Worm (Caenorhabditis elegans): ENCODE data around the gene pag-3.
A peak's percentile ranks its signal among the peaks of the same experiment; 100 is the strongest.

pag-3 gene

DNA sequence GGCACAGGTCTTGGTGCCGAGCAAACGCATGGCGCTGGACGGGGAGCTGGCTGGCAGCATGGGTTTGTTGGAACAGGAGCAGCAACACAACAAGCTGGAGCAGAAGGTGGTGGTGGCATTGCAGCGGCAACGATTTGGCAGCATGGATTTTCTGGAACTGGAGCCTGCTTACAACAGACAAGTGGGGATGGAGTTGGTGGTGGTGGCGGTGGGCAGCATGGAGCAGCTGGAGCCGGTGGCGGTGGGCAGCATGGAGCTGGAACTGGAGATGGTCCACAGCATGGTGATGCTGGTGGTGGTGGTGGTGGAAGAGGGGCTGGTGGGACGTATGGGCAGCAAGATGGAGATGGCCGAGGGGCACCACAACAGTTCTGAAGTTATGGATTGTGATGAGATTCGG is 6.4 kb upstream of the pag-3 start:
- TF ChIP-seq tbx-8 (GFP tag; optimal IDR thresholded peaks at IDR 0.05) (no peak), blmp-1 (tag; optimal IDR thresholded peaks at IDR 0.05) (no peak), unc-120 (tag; optimal IDR thresholded peaks at IDR 0.05; ENCODE audit: poor library complexity, severe bottlenecking) (no peak), lsy-2 (tag; optimal IDR thresholded peaks at IDR 0.05) (no peak), ztf-11 (tag; optimal IDR thresholded peaks at IDR 0.05) (no peak), lin-13 (tag; optimal IDR thresholded peaks at IDR 0.05) (no peak), M03D4.4 (tag; optimal IDR thresholded peaks at IDR 0.05) (no peak), mab-5 (tag; optimal IDR thresholded peaks at IDR 0.05) (no peak), ces-1 (GFP tag; optimal IDR thresholded peaks at IDR 0.05) (no peak), ham-2 (GFP tag; optimal IDR thresholded peaks at IDR 0.05) (no peak), pha-4 (tag; optimal IDR thresholded peaks at IDR 0.05) (no peak), drap-1 (GFP tag; optimal IDR thresholded peaks at IDR 0.05) (no peak)

ce11 chrX:14959393-14960073 is 5.1 kb upstream of the pag-3 start:
- TF ChIP-seq lin-13 (tag; optimal IDR thresholded peaks at IDR 0.05) (no peak), nhr-2 (tag; optimal IDR thresholded peaks at IDR 0.05) (peak; percentile 96), ces-1 (GFP tag; optimal IDR thresholded peaks at IDR 0.05) (peak; percentile 91)

DNA sequence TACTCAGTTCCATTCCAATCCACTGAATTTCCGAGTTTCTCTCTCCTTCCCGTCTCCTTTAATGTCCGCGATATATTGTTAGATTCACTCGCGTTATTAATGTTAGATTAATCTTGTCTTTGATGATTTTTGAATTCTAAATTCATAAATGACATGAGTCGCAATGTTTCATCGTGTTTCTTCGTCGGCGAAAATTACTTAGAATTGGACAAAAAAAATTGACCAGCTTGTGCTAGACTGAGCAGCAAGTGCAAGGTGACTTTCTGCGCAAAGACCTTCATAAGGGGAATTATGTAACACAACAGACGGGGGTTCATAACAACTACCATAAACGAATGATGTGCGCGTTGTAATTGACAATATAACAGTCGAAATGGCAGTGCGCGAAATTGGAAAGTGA is 4.0 kb upstream of the pag-3 start:
- TF ChIP-seq ces-1 (GFP tag; optimal IDR thresholded peaks at IDR 0.05) (peak; percentile 54), elt-1 (tag; optimal IDR thresholded peaks at IDR 0.05; ENCODE audit: borderline replicate concordance, insufficient read depth) (no peak)

DNA sequence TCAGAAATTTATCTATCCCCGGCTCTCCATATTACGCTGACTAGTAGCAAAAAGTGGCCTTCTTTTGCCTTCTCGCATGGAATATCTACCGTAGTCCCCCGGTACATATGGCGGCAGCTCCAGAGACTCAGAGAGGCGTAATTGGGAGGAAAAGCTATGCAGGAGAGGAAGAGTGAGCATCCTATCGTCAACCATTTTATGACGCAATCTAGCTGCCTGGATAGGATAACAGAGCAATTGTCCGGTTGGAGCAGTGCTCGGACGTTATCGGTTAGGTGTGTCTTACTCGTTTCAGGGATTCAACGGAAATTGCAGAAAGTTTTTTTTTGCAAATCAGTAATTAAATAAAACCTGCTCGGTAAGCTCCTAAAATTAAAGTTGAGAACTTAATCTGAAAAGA is 2.7 kb upstream of the pag-3 start:
- TF ChIP-seq unc-39 (tag; optimal IDR thresholded peaks at IDR 0.05) (no peak), zip-8 (tag; optimal IDR thresholded peaks at IDR 0.05) (peak; percentile 67), unc-62 (GFP tag; optimal IDR thresholded peaks at IDR 0.05) (no peak), ces-1 (GFP tag; optimal IDR thresholded peaks at IDR 0.05) (peak; percentile 11)

DNA sequence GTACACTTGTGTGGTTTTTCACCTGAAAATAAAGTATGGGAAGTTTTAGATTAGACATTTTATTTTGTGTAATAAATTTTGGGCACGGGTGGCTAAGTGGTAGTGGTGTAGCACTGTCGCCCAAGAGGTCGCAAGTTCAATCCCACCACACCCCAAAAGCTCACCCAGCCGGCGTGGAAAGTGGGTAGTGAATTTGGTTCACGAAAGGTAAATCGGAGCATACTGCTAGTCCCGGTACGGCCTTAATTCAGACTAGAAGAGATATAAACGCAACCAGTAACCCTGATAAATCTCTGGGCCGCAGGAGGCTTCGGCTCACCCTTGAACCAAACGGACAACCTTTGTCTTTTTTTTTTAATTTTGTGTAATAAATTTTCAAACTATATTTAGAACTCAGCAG is 2.7 kb downstream of the pag-3 start:
- TF ChIP-seq ztf-11 (tag; optimal IDR thresholded peaks at IDR 0.05): no peak
- no peak for TF ChIP-seq nhr-28 (tag; optimal IDR thresholded peaks at IDR 0.05)
- no peak for TF ChIP-seq lin-13 (tag; optimal IDR thresholded peaks at IDR 0.05)
- no peak for TF ChIP-seq nhr-2 (tag; optimal IDR thresholded peaks at IDR 0.05)
- TF ChIP-seq nhr-12 (tag; optimal IDR thresholded peaks at IDR 0.05): no peak
- TF ChIP-seq mab-5 (tag; optimal IDR thresholded peaks at IDR 0.05): no peak
- no peak for TF ChIP-seq sptf-1 (tag; optimal IDR thresholded peaks at IDR 0.05)
- TF ChIP-seq mls-2 (tag; optimal IDR thresholded peaks at IDR 0.05): no peak
- no peak for TF ChIP-seq unc-62 (GFP tag; optimal IDR thresholded peaks at IDR 0.05)

- TF ChIP-seq zip-8 (tag; optimal IDR thresholded peaks at IDR 0.05) (no peak), unc-120 (tag; optimal IDR thresholded peaks at IDR 0.05; ENCODE audit: poor library complexity, severe bottlenecking) (no peak), ceh-43 (GFP tag; optimal IDR thresholded peaks at IDR 0.05) (no peak), lin-32 (GFP tag; optimal IDR thresholded peaks at IDR 0.05) (no peak), snpc-4 (tag; optimal IDR thresholded peaks at IDR 0.05) (no peak), lin-13 (tag; optimal IDR thresholded peaks at IDR 0.05) (no peak), nhr-28 (tag; optimal IDR thresholded peaks at IDR 0.05) (no peak), mls-2 (tag; optimal IDR thresholded peaks at IDR 0.05) (no peak), nhr-237 (tag; optimal IDR thresholded peaks at IDR 0.05) (no peak), pha-4 (tag; optimal IDR thresholded peaks at IDR 0.05) (no peak)
These were observed 7.1 kb downstream of the pag-3 start for ce11 chrX:14947355-14947668.

DNA sequence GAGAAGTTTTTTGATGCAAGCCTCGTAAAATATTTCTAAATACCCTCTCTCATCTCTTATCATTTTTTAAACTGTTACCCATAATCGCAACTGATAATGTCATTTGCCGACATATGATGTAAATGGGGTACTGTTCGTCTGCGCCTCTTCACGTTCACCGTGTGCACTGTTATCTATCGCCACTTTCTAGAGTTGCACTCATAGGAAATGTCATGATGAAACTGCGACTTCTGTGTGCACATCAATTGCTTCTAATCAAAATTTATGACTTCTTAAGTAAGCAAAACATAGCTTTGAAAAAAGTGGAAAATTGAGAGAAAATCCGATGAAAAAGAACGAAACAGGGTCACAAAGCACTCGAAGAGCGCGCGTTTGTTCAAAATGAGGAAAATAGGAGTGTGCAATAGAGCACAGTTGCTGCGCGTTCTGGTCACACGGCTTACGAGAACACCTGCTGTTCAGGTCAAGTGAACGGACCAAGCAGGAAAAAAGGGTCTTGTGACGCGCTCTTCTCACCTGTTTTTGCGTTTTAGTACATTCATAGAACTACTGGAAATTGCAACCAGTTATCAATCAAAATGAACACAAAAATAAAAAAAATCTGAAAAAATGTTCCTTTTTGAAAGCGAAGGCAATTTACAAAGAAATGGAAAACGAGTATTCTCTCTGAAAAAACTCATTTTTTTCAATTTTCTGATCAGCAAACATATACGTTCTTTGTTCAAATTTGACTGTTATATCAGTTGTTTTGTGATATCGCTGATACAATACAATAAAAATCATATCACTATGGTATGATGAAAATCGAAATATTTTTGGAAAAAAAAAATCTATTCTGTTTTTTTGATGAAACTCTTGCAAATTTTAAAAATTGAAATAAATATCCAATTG is 7.7 kb downstream of the pag-3 start:
- TF ChIP-seq lin-32 (GFP tag; optimal IDR thresholded peaks at IDR 0.05): peak; percentile 44
- TF ChIP-seq drap-1 (GFP tag; optimal IDR thresholded peaks at IDR 0.05): no peak
- peak; percentile 4 for TF ChIP-seq ham-2 (GFP tag; optimal IDR thresholded peaks at IDR 0.05)
- peak; percentile 45 for TF ChIP-seq nhr-2 (tag; optimal IDR thresholded peaks at IDR 0.05)
- TF ChIP-seq elt-1 (tag; optimal IDR thresholded peaks at IDR 0.05; ENCODE audit: borderline replicate concordance, insufficient read depth): no peak
- TF ChIP-seq ceh-39 (tag; optimal IDR thresholded peaks at IDR 0.05): no peak
- peak; percentile 12 for TF ChIP-seq sptf-1 (tag; optimal IDR thresholded peaks at IDR 0.05)
- peak; percentile 48 for TF ChIP-seq cnd-1 (tag; optimal IDR thresholded peaks at IDR 0.05)
- no peak for TF ChIP-seq unc-39 (tag; optimal IDR thresholded peaks at IDR 0.05)
- TF ChIP-seq nhr-237 (tag; optimal IDR thresholded peaks at IDR 0.05): no peak
- peak; percentile 53 for TF ChIP-seq lin-13 (tag; optimal IDR thresholded peaks at IDR 0.05)
- TF ChIP-seq elt-3 (tag; optimal IDR thresholded peaks at IDR 0.05): no peak
- no peak for TF ChIP-seq nhr-12 (tag; optimal IDR thresholded peaks at IDR 0.05)
- TF ChIP-seq hlh-1 (tag; optimal IDR thresholded peaks at IDR 0.05): peak; percentile 84

Data from whole organism, mixed stage, embryonic.